Fruit fly (Drosophila melanogaster): ENCODE results near the gene CG9459.
A peak's percentile ranks its signal among the peaks of the same experiment; 100 is the strongest.

CG9459 gene

dm6 chr3R:9851653-9852052, 33.5 kb upstream of the CG9459 start (continued):
- peak in 1 of 2 experiments; percentile 20 for TF ChIP-seq Hr51 (GFP tag; optimal IDR thresholded peaks at IDR 0.05)
- TF ChIP-seq her (GFP tag; optimal IDR thresholded peaks at IDR 0.05) = no peak
- no peak for TF ChIP-seq disco-r (GFP tag; optimal IDR thresholded peaks at IDR 0.05)
- no peak for TF ChIP-seq pfk (GFP tag; optimal IDR thresholded peaks at IDR 0.05)
- no peak for TF ChIP-seq CG3065 (GFP tag; optimal IDR thresholded peaks at IDR 0.05)
- no peak for TF ChIP-seq lilli (GFP tag; optimal IDR thresholded peaks at IDR 0.05)
- no peak for TF ChIP-seq Nf-YA (GFP tag; IDR thresholded peaks at IDR 0.05)
- TF ChIP-seq Blimp-1 (GFP tag; optimal IDR thresholded peaks at IDR 0.05) = no peak
- no peak for TF ChIP-seq ATbp (GFP tag; optimal IDR thresholded peaks at IDR 0.05)
- TF ChIP-seq grau (tag; optimal IDR thresholded peaks at IDR 0.05) = peak; percentile 9
- TF ChIP-seq Atf3 (GFP tag; optimal IDR thresholded peaks at IDR 0.05) = no peak
- TF ChIP-seq chinmo (GFP tag; IDR thresholded peaks at IDR 0.05; ENCODE audit: partially characterized antibody) = 0 out of 4 replicates have a peak, but pooled peaks have one; percentile 15
- no peak for TF ChIP-seq bbx (GFP tag; IDR thresholded peaks at IDR 0.05; ENCODE audit: partially characterized antibody)
- TF ChIP-seq dmrt99B (tag; optimal IDR thresholded peaks at IDR 0.05) = peak; percentile 18
- no peak for TF ChIP-seq Elba2 (GFP tag; optimal IDR thresholded peaks at IDR 0.05)
- no peak for TF ChIP-seq Nf-YB (GFP tag; optimal IDR thresholded peaks at IDR 0.05)
- TF ChIP-seq CG2678 (tag; optimal IDR thresholded peaks at IDR 0.05) = peak; percentile 15
- no peak for TF ChIP-seq ssp (GFP tag; IDR thresholded peaks at IDR 0.05)
- no peak for TF ChIP-seq CG14965 (GFP tag; optimal IDR thresholded peaks at IDR 0.05; ENCODE audit: borderline replicate concordance)
- TF ChIP-seq usp (GFP tag; optimal IDR thresholded peaks at IDR 0.05) = no peak
- no peak for TF ChIP-seq CG6854 (GFP tag; optimal IDR thresholded peaks at IDR 0.05)
- no peak for TF ChIP-seq CG9932 (GFP tag; IDR thresholded peaks at IDR 0.05)
- no peak for TF ChIP-seq ind (GFP tag; optimal IDR thresholded peaks at IDR 0.05)
- TF ChIP-seq Hand (GFP tag; optimal IDR thresholded peaks at IDR 0.05) = peak; percentile 11
- TF ChIP-seq CG13894 (tag; optimal IDR thresholded peaks at IDR 0.05) = peak; percentile 22
- TF ChIP-seq Meics (GFP tag; optimal IDR thresholded peaks at IDR 0.05) = peak; percentile 2
- TF ChIP-seq Taf1 (GFP tag; IDR thresholded peaks at IDR 0.05) = no peak
- TF ChIP-seq crol (GFP tag; IDR thresholded peaks at IDR 0.05) = peak; percentile 70
- peak; percentile 21 for TF ChIP-seq CG18599 (GFP tag; optimal IDR thresholded peaks at IDR 0.05)
- peak; percentile 8 for TF ChIP-seq Fer1 (GFP tag; optimal IDR thresholded peaks at IDR 0.05)
- no peak for TF ChIP-seq eyg (GFP tag; optimal IDR thresholded peaks at IDR 0.05)
- no peak for TF ChIP-seq CG12219 (GFP tag; optimal IDR thresholded peaks at IDR 0.05)
- no peak for TF ChIP-seq grn (GFP tag; optimal IDR thresholded peaks at IDR 0.05)
- TF ChIP-seq Rx (GFP tag; IDR thresholded peaks at IDR 0.05) = no peak
- TF ChIP-seq schlank (tag; optimal IDR thresholded peaks at IDR 0.05) = no peak
- no peak for TF ChIP-seq CG8290 (GFP tag; optimal IDR thresholded peaks at IDR 0.05)
- TF ChIP-seq CG8290 (tag; optimal IDR thresholded peaks at IDR 0.05) = peak in 1 of 2 experiments; percentile 10
- peak; percentile 0 for TF ChIP-seq CG3281 (GFP tag; optimal IDR thresholded peaks at IDR 0.05)
- TF ChIP-seq CG43689 (GFP tag; IDR thresholded peaks at IDR 0.05) = no peak
- TF ChIP-seq CG12071 (GFP tag; optimal IDR thresholded peaks at IDR 0.05) = peak; percentile 13
- no peak for TF ChIP-seq CG12104 (GFP tag; optimal IDR thresholded peaks at IDR 0.05)

- TF ChIP-seq tx (GFP tag; optimal IDR thresholded peaks at IDR 0.05) (no peak), Awh (GFP tag; IDR thresholded peaks at IDR 0.05) (no peak), CG1832 (GFP tag; optimal IDR thresholded peaks at IDR 0.05) (no peak), HmgD (GFP tag; optimal IDR thresholded peaks at IDR 0.05) (no peak), tna (GFP tag; IDR thresholded peaks at IDR 0.05; ENCODE audit: partially characterized antibody) (no peak), CG12219 (GFP tag; optimal IDR thresholded peaks at IDR 0.05) (no peak), CG4617 (GFP tag; optimal IDR thresholded peaks at IDR 0.05; ENCODE audit: borderline replicate concordance) (no peak), CG18619 (GFP tag; optimal IDR thresholded peaks at IDR 0.05) (no peak), CG6654 (GFP tag; optimal IDR thresholded peaks at IDR 0.05) (no peak), dan (GFP tag; IDR thresholded peaks at IDR 0.05) (no peak), CG14965 (GFP tag; optimal IDR thresholded peaks at IDR 0.05; ENCODE audit: borderline replicate concordance) (no peak), jing (GFP tag; optimal IDR thresholded peaks at IDR 0.05) (no peak), CG12299 (tag; optimal IDR thresholded peaks at IDR 0.05) (no peak), mirr (GFP tag; optimal IDR thresholded peaks at IDR 0.05) (no peak), cad (GFP tag; optimal IDR thresholded peaks at IDR 0.05) (no peak)
These were observed 5.5 kb upstream of the CG9459 start, which contains the start of gene CG34302 for dm6 chr3R:9823723-9824122. Gene CG34302 (minus strand): TSS chr3R:9823823.

All from whole organism, embryonic.